Fruit fly (Drosophila melanogaster) whole organism, embryonic: Measurements from ENCODE around the gene Tsp74F.

ENCODE experiments used
- Abd-B ChIP-seq: fragments of 200-800 bp; sonication (Bioruptor generic); optimal IDR thresholded peaks from 2 replicates; lab custom pipeline; 2018; ENCODE audit warnings: missing biosample characterization, mild to moderate bottlenecking, missing genetic modification characterization, moderate library complexity
- Awh ChIP-seq: fragments of 200-800 bp; sonication (Bioruptor generic); IDR thresholded peaks from 2 replicates; pipeline ENCODE4, ENCODE4 v1.3.6; 2022; ENCODE audit warnings: missing biosample characterization, missing genetic modification characterization
- B-H2 ChIP-seq: fragments of 200-800 bp; sonication (Bioruptor generic); optimal IDR thresholded peaks from 2 replicates; lab custom pipeline; 2018; ENCODE audit warnings: missing biosample characterization, mild to moderate bottlenecking, missing genetic modification characterization
- CG10321 ChIP-seq: fragments of 200-800 bp; sonication (Bioruptor generic); IDR thresholded peaks from 2 replicates; pipeline ENCODE4 v1.3.6; 2022; ENCODE audit warnings: missing biosample characterization, missing genetic modification characterization
- CG11695 ChIP-seq: fragments of 200-800 bp; sonication (Bioruptor generic); IDR thresholded peaks from 3 replicates; pipeline ENCODE4 v1.3.6; 2022; ENCODE audit warnings: missing biosample characterization, missing genetic modification characterization
- CG12155 ChIP-seq: fragments of 200-800 bp; sonication (Bioruptor generic); optimal IDR thresholded peaks from 3 replicates; lab custom pipeline; 2016; ENCODE audit warnings: missing biosample characterization, missing genetic modification characterization
- CG12769 ChIP-seq: fragments of 200-800 bp; sonication (Bioruptor generic); optimal IDR thresholded peaks from 2 replicates; lab custom pipeline; 2019; ENCODE audit warnings: missing biosample characterization, mild to moderate bottlenecking, missing genetic modification characterization, moderate library complexity
- CG13287 ChIP-seq: fragments of 200-800 bp; sonication (Bioruptor generic); IDR thresholded peaks from 2 replicates; pipeline ENCODE4 v1.3.6; 2022; ENCODE audit warnings: missing biosample characterization, missing genetic modification characterization; ENCODE audit not compliant: partially characterized antibody
- CG13894 ChIP-seq: fragments of 200-800 bp; sonication (Bioruptor generic); optimal IDR thresholded peaks from 3 replicates; lab custom pipeline; 2018; ENCODE audit warnings: missing biosample characterization, mild to moderate bottlenecking, missing genetic modification characterization, moderate library complexity
- CG15269 ChIP-seq: fragments of 200-800 bp; sonication (Bioruptor generic); optimal IDR thresholded peaks from 2 replicates; lab custom pipeline; 2018; ENCODE audit warnings: missing biosample characterization, mild to moderate bottlenecking, missing genetic modification characterization, moderate library complexity
- CG15479 ChIP-seq: fragments of 200-800 bp; sonication (Bioruptor generic); optimal IDR thresholded peaks from 3 replicates; lab custom pipeline; 2019; ENCODE audit warnings: missing biosample characterization, mild to moderate bottlenecking, missing genetic modification characterization, moderate library complexity
- CG17328 ChIP-seq: fragments of 200-800 bp; sonication (Bioruptor generic); IDR thresholded peaks from 2 replicates; pipeline ENCODE4 v1.3.6; 2022; ENCODE audit warnings: missing biosample characterization, missing genetic modification characterization
- CG34422 ChIP-seq: fragments of 200-800 bp; sonication (Bioruptor generic); IDR thresholded peaks from 3 replicates; pipeline ENCODE4 v1.3.6; 2022; ENCODE audit warnings: missing biosample characterization, missing genetic modification characterization
- CG4360 ChIP-seq: fragments of 200-800 bp; sonication (Bioruptor generic); IDR thresholded peaks from 2 replicates; pipeline ENCODE4 v1.3.6; 2022; ENCODE audit warnings: missing biosample characterization, missing genetic modification characterization
- CG7357 ChIP-seq: fragments of 200-800 bp; sonication (Bioruptor generic); IDR thresholded peaks from 3 replicates; pipeline ENCODE4 v1.3.6; 2022; ENCODE audit warnings: missing biosample characterization, missing genetic modification characterization
- CG8290 ChIP-seq, 3 experiments: fragments of 200-800 bp; sonication (Bioruptor generic); optimal IDR thresholded peaks; 2 replicates each; lab custom pipeline; 2016 to 2019; ENCODE audit warnings: missing biosample characterization in 3 of 3, missing genetic modification characterization in 3 of 3, mild to moderate bottlenecking in 2 of 3, moderate library complexity in 1 of 3
- D19B ChIP-seq: fragments of 200-800 bp; sonication (Bioruptor generic); optimal IDR thresholded peaks from 2 replicates; lab custom pipeline; 2017; ENCODE audit warnings: missing biosample characterization, mild to moderate bottlenecking, missing genetic modification characterization
- Deaf1 ChIP-seq: fragments of 200-800 bp; optimal IDR thresholded peaks from 3 replicates; lab custom pipeline; 2019; ENCODE audit warnings: missing biosample characterization, mild to moderate bottlenecking, missing genetic modification characterization, moderate library complexity
- Dfd ChIP-seq, 2 experiments: fragments of >200 bp; optimal IDR thresholded peaks; 2 replicates each; lab custom pipeline; 2017; ENCODE audit warnings: missing biosample characterization in 2 of 2, missing genetic modification characterization in 2 of 2
- Eip74EF ChIP-seq, 2 experiments: fragments of 200-800 bp in 1 of 2; fragments of >200 bp in 1 of 2; sonication (Bioruptor generic) in 1 of 2; optimal IDR thresholded peaks; 2 replicates each; lab custom pipeline; 2017 to 2019; ENCODE audit warnings: missing biosample characterization in 2 of 2, missing genetic modification characterization in 2 of 2, mild to moderate bottlenecking in 1 of 2, moderate library complexity in 1 of 2
- Elba2 ChIP-seq: fragments of 200-800 bp; sonication (Bioruptor generic); optimal IDR thresholded peaks from 3 replicates; lab custom pipeline; 2016; ENCODE audit warnings: missing biosample characterization, missing genetic modification characterization
- Max ChIP-seq: fragments of 200-800 bp; sonication (Bioruptor generic); optimal IDR thresholded peaks from 2 replicates; lab custom pipeline; 2016; ENCODE audit warnings: missing biosample characterization, mild to moderate bottlenecking, missing genetic modification characterization
- Med ChIP-seq: fragments of 200-800 bp; sonication (Bioruptor generic); peaks from one replicate; lab custom pipeline; 2016; ENCODE audit warnings: missing biosample characterization, missing genetic modification characterization, mild to moderate bottlenecking, inconsistent platforms, moderate library complexity
- Vsx1 ChIP-seq: fragments of 200-800 bp; sonication (Bioruptor generic); optimal IDR thresholded peaks from 2 replicates; lab custom pipeline; 2017; ENCODE audit warnings: missing biosample characterization, mild to moderate bottlenecking, missing genetic modification characterization, missing genetic modification reagents
- bab2 ChIP-seq: fragments of 200-800 bp; sonication (Bioruptor generic); optimal IDR thresholded peaks from 2 replicates; lab custom pipeline; 2016; ENCODE audit warnings: missing biosample characterization, missing genetic modification characterization
- chinmo ChIP-seq: fragments of 200-800 bp; sonication (Bioruptor generic); IDR thresholded peaks from 4 replicates; pipeline ENCODE4 v1.3.6; 2022; ENCODE audit warnings: missing biosample characterization, missing genetic modification characterization; ENCODE audit not compliant: partially characterized antibody
- chm ChIP-seq: fragments of 200-800 bp; sonication (Bioruptor generic); IDR thresholded peaks from 2 replicates; pipeline ENCODE4 v1.3.6; 2022; ENCODE audit warnings: missing biosample characterization, missing genetic modification characterization
- ftz-f1 ChIP-seq: fragments of 200-800 bp; sonication (Bioruptor generic); optimal IDR thresholded peaks from 2 replicates; lab custom pipeline; 2016; ENCODE audit warnings: missing biosample characterization, missing genetic modification characterization
- grn ChIP-seq: fragments of 200-800 bp; sonication (Bioruptor generic); optimal IDR thresholded peaks from 3 replicates; lab custom pipeline; 2017; ENCODE audit warnings: missing biosample characterization, missing genetic modification characterization
- ham ChIP-seq: fragments of 200-800 bp; sonication (Bioruptor generic); IDR thresholded peaks from 2 replicates; pipeline ENCODE4 v1.3.6; 2022; ENCODE audit warnings: missing biosample characterization, missing genetic modification characterization
- lab ChIP-seq: fragments of 200-800 bp; sonication (Bioruptor generic); optimal IDR thresholded peaks from 3 replicates; lab custom pipeline; 2017; ENCODE audit warnings: missing biosample characterization, missing genetic modification characterization, mild to moderate bottlenecking, moderate library complexity, missing genetic modification reagents
- nmo ChIP-seq: fragments of 200-800 bp; sonication (Bioruptor generic); optimal IDR thresholded peaks from 2 replicates; lab custom pipeline; 2018; ENCODE audit warnings: missing biosample characterization, mild to moderate bottlenecking, missing genetic modification characterization, moderate library complexity
- oc ChIP-seq: fragments of 200-800 bp; sonication (Bioruptor generic); optimal IDR thresholded peaks from 2 replicates; lab custom pipeline; 2018; ENCODE audit warnings: missing biosample characterization, mild to moderate bottlenecking, missing genetic modification characterization, moderate library complexity
- pnt ChIP-seq: fragments of 200-800 bp; sonication (Bioruptor generic); optimal IDR thresholded peaks from 3 replicates; lab custom pipeline; 2016; ENCODE audit warnings: missing biosample characterization, missing genetic modification characterization
- pum ChIP-seq: fragments of 200-800 bp; sonication (Bioruptor generic); optimal IDR thresholded peaks from 2 replicates; lab custom pipeline; 2016; ENCODE audit warnings: missing biosample characterization, missing genetic modification characterization
- rib ChIP-seq: fragments of 200-800 bp; sonication (Bioruptor generic); IDR thresholded peaks from 2 replicates; pipeline ENCODE4 v1.3.6; 2022; ENCODE audit warnings: missing biosample characterization, missing genetic modification characterization
- sd ChIP-seq: fragments of 200-800 bp; sonication (Bioruptor generic); optimal IDR thresholded peaks from 3 replicates; lab custom pipeline; 2018; ENCODE audit warnings: missing biosample characterization, mild to moderate bottlenecking, missing genetic modification characterization, moderate library complexity
- so ChIP-seq: fragments of 200-800 bp; sonication (Bioruptor generic); IDR thresholded peaks from 3 replicates; pipeline ENCODE4 v1.3.6; 2022; ENCODE audit warnings: missing biosample characterization, missing genetic modification characterization
- sqz ChIP-seq: fragments of 200-800 bp; sonication (Bioruptor generic); optimal IDR thresholded peaks from 3 replicates; lab custom pipeline; 2018; ENCODE audit warnings: missing biosample characterization, mild to moderate bottlenecking, missing genetic modification characterization
- sug ChIP-seq: fragments of 200-800 bp; optimal IDR thresholded peaks from 2 replicates; lab custom pipeline; 2019; ENCODE audit warnings: missing biosample characterization, mild to moderate bottlenecking, missing genetic modification characterization, moderate library complexity
- tup ChIP-seq: fragments of 200-800 bp; sonication (Bioruptor generic); optimal IDR thresholded peaks from 2 replicates; lab custom pipeline; 2016; ENCODE audit warnings: missing biosample characterization, mild to moderate bottlenecking, missing genetic modification characterization, moderate library complexity
- vvl ChIP-seq: fragments of 200-800 bp; sonication (Bioruptor generic); IDR thresholded peaks from 2 replicates; pipeline ENCODE4 v1.3.6; 2022; ENCODE audit warnings: missing biosample characterization, missing genetic modification characterization

Tsp74F gene

DNA sequence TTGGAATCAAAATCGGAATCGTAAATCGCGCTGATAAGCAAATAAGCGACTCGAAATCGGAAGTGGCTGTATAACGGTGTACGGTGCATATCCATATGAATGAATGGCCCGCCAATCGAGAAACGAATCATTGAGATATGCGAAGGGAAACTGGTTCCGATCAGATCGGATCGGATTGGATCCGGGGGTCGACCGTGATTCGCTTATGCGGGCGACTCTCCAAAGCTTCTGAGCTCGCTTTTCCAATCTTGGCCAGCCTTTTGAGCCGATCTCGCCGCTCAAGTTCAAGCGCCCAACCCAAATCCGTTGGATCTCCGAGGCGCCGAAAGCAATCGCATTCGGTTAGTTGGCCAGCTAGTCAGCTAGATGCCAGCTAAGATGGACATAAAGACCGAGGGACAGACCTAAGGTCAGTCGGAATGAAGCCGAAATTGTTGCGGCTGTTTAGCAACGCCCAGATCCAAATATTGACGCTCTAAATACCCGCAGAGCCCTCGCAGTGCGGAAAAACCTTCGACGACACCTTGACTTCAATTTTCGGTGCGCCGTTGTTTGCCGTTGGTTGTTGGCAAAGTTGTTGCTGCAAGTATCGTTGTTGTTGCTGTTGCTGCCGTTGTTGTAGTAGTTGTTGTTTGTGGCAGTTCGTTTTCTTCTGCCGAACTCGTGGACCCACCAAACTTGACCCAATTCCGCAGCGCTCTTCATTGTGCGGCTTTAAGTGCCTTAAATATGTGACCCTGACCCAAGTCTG lies 28.5 kb upstream of the Tsp74F start:
- TF ChIP-seq CG12769 (tag; lab: Kevin White, UChicago) (peak; percentile 31), sd (tag; lab: Kevin White, UChicago) (peak; percentile 11), Vsx1 (GFP tag; lab: Kevin White, UChicago) (no peak), lab (GFP tag; lab: Kevin White, UChicago) (peak; percentile 27), Max (GFP tag; lab: Kevin White, UChicago) (no peak), Eip74EF (GFP tag; optimal IDR thresholded peaks at IDR 0.05; lab: Kevin White, UChicago) (peak in 1 of 2 experiments; percentile 50), Deaf1 (tag; lab: Kevin White, UChicago) (peak; percentile 52), Med (GFP tag; lab: Kevin White, UChicago) (peak; percentile 76), ftz-f1 (GFP tag; lab: Kevin White, UChicago) (peak; percentile 71), chinmo (GFP tag; lab: Robert Waterston, UW) (peak; percentile 81; the same call in 2 of the 4 replicates), CG12155 (GFP tag; lab: Kevin White, UChicago) (no peak), CG4360 (GFP tag; lab: Robert Waterston, UW) (peak; percentile 25; the same call in 1 of the 2 replicates), grn (GFP tag; lab: Kevin White, UChicago) (peak; percentile 69), CG10321 (GFP tag; lab: Robert Waterston, UW) (0 out of 2 replicates have a peak, but pooled peaks have one; percentile 7)

DNA sequence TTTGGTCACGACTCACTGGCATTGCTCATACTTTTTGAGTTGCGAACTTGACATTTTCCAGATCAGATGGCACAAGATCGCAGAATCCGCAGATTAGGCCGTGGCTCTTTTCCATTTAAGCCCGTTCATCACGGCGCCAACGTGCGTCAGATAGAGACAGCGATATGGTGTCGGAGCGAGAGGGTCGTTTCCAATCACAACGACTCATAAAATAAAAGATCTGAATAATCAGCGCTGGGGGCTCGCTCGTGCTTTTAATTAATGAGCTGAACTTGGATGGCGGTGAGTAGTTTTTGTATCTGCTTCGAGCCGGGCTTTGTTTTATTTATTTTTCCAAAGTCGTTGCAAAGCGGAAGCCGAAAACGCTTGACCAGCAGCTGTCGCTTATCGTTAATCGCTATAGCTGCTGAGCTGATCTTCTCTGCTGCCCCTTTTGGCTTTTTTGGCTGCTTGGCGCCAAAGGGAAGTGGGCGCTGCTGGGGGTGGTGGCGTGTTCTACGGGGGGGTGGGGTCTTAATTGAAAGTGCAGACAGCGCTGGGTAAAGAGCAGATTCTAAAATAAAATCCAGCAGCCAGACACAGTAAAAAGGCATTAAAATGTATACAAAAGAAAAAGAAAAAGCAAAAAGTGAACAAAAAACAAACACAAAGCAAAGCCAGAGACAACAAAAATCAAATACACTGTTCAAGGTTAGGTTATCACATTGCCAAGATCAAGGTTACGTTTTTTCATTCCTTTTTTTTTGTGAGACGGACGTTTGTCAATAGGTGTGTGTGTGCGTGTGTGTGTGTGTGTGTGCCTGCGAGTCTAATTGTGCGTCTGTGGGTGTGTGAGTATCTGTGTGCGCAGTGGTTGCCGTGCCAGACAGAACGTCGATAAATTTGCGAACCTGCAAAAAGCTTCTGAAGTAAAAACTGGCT lies 26.8 kb upstream of the Tsp74F start:
- TF ChIP-seq ham (GFP tag; lab: Robert Waterston, UW) (no peak), vvl (GFP tag; lab: Robert Waterston, UW) (peak; percentile 73), CG15479 (GFP tag; lab: Kevin White, UChicago) (no peak), Dfd (GFP tag; optimal IDR thresholded peaks at IDR 0.05; lab: Kevin White, UChicago) (peak in 1 of 2 experiments; percentile 77), oc (peak; percentile 4), CG7357 (GFP tag; lab: Robert Waterston, UW) (no peak), nmo (GFP tag; lab: Kevin White, UChicago) (no peak), so (GFP tag; lab: Robert Waterston, UW) (no peak; the same call in 2 of the 3 replicates), CG13287 (GFP tag; lab: Robert Waterston, UW) (no peak), ftz-f1 (GFP tag; lab: Kevin White, UChicago) (peak; percentile 83), CG13894 (peak; percentile 21), CG11695 (GFP tag; lab: Robert Waterston, UW) (no peak), CG17328 (GFP tag; lab: Robert Waterston, UW) (no peak), sd (tag; lab: Kevin White, UChicago) (peak; percentile 14), rib (GFP tag; lab: Robert Waterston, UW) (peak; percentile 65; the same call in 1 of the 2 replicates), Med (GFP tag; lab: Kevin White, UChicago) (peak; percentile 80), CG12769 (tag; lab: Kevin White, UChicago) (peak; percentile 33), CG15269 (tag; lab: Kevin White, UChicago) (peak; percentile 24), Elba2 (peak; percentile 15), Abd-B (GFP tag; lab: Kevin White, UChicago) (peak; percentile 26), tup (no peak), sug (tag; lab: Kevin White, UChicago) (peak; percentile 90), B-H2 (GFP tag; lab: Kevin White, UChicago) (peak; percentile 11), Eip74EF (GFP tag; optimal IDR thresholded peaks at IDR 0.05; lab: Kevin White, UChicago) (peak in 1 of 2 experiments; percentile 81), grn (GFP tag; lab: Kevin White, UChicago) (peak; percentile 11), CG10321 (GFP tag; lab: Robert Waterston, UW) (0 out of 2 replicates have a peak, but pooled peaks have one; percentile 51), chinmo (GFP tag; lab: Robert Waterston, UW) (peak; percentile 79; the same call in 3 of the 4 replicates), Awh (GFP tag; lab: Robert Waterston, UW) (peak; percentile 93), sqz (peak; percentile 61), pum (GFP tag; lab: Kevin White, UChicago) (no peak), chm (no peak; the same call in 1 of the 2 replicates), bab2 (GFP tag; lab: Kevin White, UChicago) (no peak), CG34422 (GFP tag; lab: Robert Waterston, UW) (no peak), D19B (no peak), CG8290 (GFP tag; optimal IDR thresholded peaks at IDR 0.05; lab: Kevin White, UChicago) (no peak), CG8290 (tag; optimal IDR thresholded peaks at IDR 0.05; lab: Kevin White, UChicago) (peak in 1 of 2 experiments; percentile 15), pnt (no peak)
